Worm (Caenorhabditis elegans) whole organism, L4/young adult: ENCODE data around the gene unc-71.

Experiments used
- W03F9.2 ChIP-seq: fragments of 150-350 bp; optimal IDR thresholded peaks from 2 replicates; lab custom pipeline; 2014; ENCODE audit warnings: missing biosample characterization, missing genetic modification characterization
- dao-5 ChIP-seq: sonication (generic microtip); optimal IDR thresholded peaks from 2 replicates; lab custom pipeline; 2016; ENCODE audit warnings: missing genotype, missing genetic modification characterization, moderate library complexity, missing compliant biosample characterization
- him-1 ChIP-seq: sonication (generic microtip); optimal IDR thresholded peaks from 2 replicates; lab custom pipeline; 2016; ENCODE audit warnings: missing genotype, missing genetic modification reagents, missing genetic modification characterization, missing compliant biosample characterization

Gene unc-71

ce11 chrIII:12856628-12857027, 34.9 kb downstream of the unc-71 start, which contains the start of gene Y37D8A.26:
Gene Y37D8A.26 (minus strand): TSS chrIII:12856728.
- TF ChIP-seq dao-5: no peak

ce11 chrIII:12855394-12855793, 36.1 kb downstream of the unc-71 start, which contains the start of gene Y37D8A.5:
Gene Y37D8A.5 (minus strand): TSS chrIII:12855494.
- TF ChIP-seq him-1 (tag; lab: Kevin White, UChicago) (no peak), dao-5 (no peak), W03F9.2 (tag; lab: Kevin White, UChicago) (no peak)

ce11 chrIII:12851034-12851433, 40.5 kb downstream of the unc-71 start:
- TF ChIP-seq dao-5 (no peak), W03F9.2 (tag; lab: Kevin White, UChicago) (no peak), him-1 (tag; lab: Kevin White, UChicago) (no peak)

ce11 chrIII:12849691-12850090, 41.8 kb downstream of the unc-71 start:
- TF ChIP-seq dao-5: no peak
- TF ChIP-seq him-1 (tag; lab: Kevin White, UChicago): no peak
- TF ChIP-seq W03F9.2 (tag; lab: Kevin White, UChicago): no peak

- TF ChIP-seq him-1 (tag; lab: Kevin White, UChicago): no peak
- TF ChIP-seq dao-5: no peak
- TF ChIP-seq W03F9.2 (tag; lab: Kevin White, UChicago): no peak
Measured at ce11 chrIII:12848981-12849589, 42.5 kb downstream of the unc-71 start.

- TF ChIP-seq him-1 (tag; lab: Kevin White, UChicago) (no peak), W03F9.2 (tag; lab: Kevin White, UChicago) (no peak), dao-5 (no peak)
Measured at ce11 chrIII:12847623-12848022, 43.9 kb downstream of the unc-71 start.

- peak; percentile 16 for TF ChIP-seq W03F9.2 (tag; lab: Kevin White, UChicago)
- no peak for TF ChIP-seq him-1 (tag; lab: Kevin White, UChicago)
Measured at ce11 chrIII:12842858-12843257, 48.7 kb downstream of the unc-71 start.

ce11 chrIII:12841328-12841727, 50.2 kb downstream of the unc-71 start:
- peak; percentile 40 for TF ChIP-seq W03F9.2 (tag; lab: Kevin White, UChicago)
- TF ChIP-seq him-1 (tag; lab: Kevin White, UChicago): no peak
- no peak for TF ChIP-seq dao-5

- TF ChIP-seq W03F9.2 (tag; lab: Kevin White, UChicago): no peak
- no peak for TF ChIP-seq him-1 (tag; lab: Kevin White, UChicago)
- no peak for TF ChIP-seq dao-5
Measured at ce11 chrIII:12840204-12840603, 51.3 kb downstream of the unc-71 start.

ce11 chrIII:12838913-12839366, 52.6 kb downstream of the unc-71 start, which contains the start of gene Y37D8A.4:
Gene Y37D8A.4 (minus strand): TSS chrIII:12838963.
- TF ChIP-seq W03F9.2 (tag; lab: Kevin White, UChicago) (no peak), dao-5 (no peak), him-1 (tag; lab: Kevin White, UChicago) (no peak)

- TF ChIP-seq him-1 (tag; lab: Kevin White, UChicago) (no peak), dao-5 (no peak)
Measured at ce11 chrIII:12838299-12838698, 53.2 kb downstream of the unc-71 start.

ce11 chrIII:12836742-12837285, 54.7 kb downstream of the unc-71 start:
- no peak for TF ChIP-seq him-1 (tag; lab: Kevin White, UChicago)
- TF ChIP-seq dao-5: no peak
- TF ChIP-seq W03F9.2 (tag; lab: Kevin White, UChicago): no peak

ce11 chrIII:12833079-12833478, 58.5 kb downstream of the unc-71 start:
- TF ChIP-seq dao-5: no peak
- no peak for TF ChIP-seq him-1 (tag; lab: Kevin White, UChicago)
- TF ChIP-seq W03F9.2 (tag; lab: Kevin White, UChicago): no peak

ce11 chrIII:12831696-12832095, 59.8 kb downstream of the unc-71 start:
- no peak for TF ChIP-seq dao-5
- no peak for TF ChIP-seq W03F9.2 (tag; lab: Kevin White, UChicago)
- no peak for TF ChIP-seq him-1 (tag; lab: Kevin White, UChicago)
